Worm (Caenorhabditis elegans) whole organism, L4 larva: Measurements from ENCODE around the gene D1054.8.

ENCODE experiments used
- F44E2.7 ChIP-seq: fragments of 200-800 bp; sonication (Bioruptor generic); IDR thresholded peaks from 2 replicates; pipeline ENCODE4 v2.1.2; 2022; ENCODE audit warnings: missing genetic modification characterization, missing compliant biosample characterization
- F49E8.2 ChIP-seq: sonication (generic microtip); optimal IDR thresholded peaks from 2 replicates; lab custom pipeline; 2016; ENCODE audit warnings: missing compliant biosample characterization, mild to moderate bottlenecking, missing genetic modification characterization, borderline replicate concordance
- Y105C5A.15 ChIP-seq: fragments of 200-800 bp; sonication (Bioruptor generic); IDR thresholded peaks from 2 replicates; pipeline ENCODE4 v1.3.6; 2022; ENCODE audit warnings: missing genetic modification characterization, missing compliant biosample characterization
- Y75B8A.6 ChIP-seq: fragments of 200-800 bp; sonication (Bioruptor generic); IDR thresholded peaks from 2 replicates; pipeline ENCODE4 v1.3.6; 2022; ENCODE audit warnings: missing genetic modification reagents, missing genetic modification characterization, missing compliant biosample characterization
- ZK337.2 ChIP-seq: fragments of 200-800 bp; sonication (Bioruptor generic); IDR thresholded peaks from 2 replicates; pipeline ENCODE4 v1.3.6; 2022; ENCODE audit warnings: missing genetic modification reagents, missing genetic modification characterization, missing compliant biosample characterization
- aha-1 ChIP-seq: fragments of 150-350 bp; peaks from one replicate; lab custom pipeline; 2014; ENCODE audit warnings: missing biosample characterization, missing genetic modification characterization
- ama-1 ChIP-seq: fragments of 150-350 bp; optimal IDR thresholded peaks from 2 replicates; lab custom pipeline; 2014; ENCODE audit warnings: inconsistent platforms, mixed read lengths
- arid-1 ChIP-seq: fragments of 200-800 bp; sonication (Bioruptor generic); conservative IDR thresholded peaks from 2 replicates; pipeline ENCODE4 v1.3.6; 2022; ENCODE audit warnings: missing genetic modification reagents, missing genetic modification characterization, missing compliant biosample characterization
- attf-4 ChIP-seq: sonication (generic microtip); optimal IDR thresholded peaks from 3 replicates; lab custom pipeline; 2017; ENCODE audit warnings: missing biosample characterization, missing genetic modification characterization
- ceh-44 ChIP-seq: fragments of 200-800 bp; sonication (Bioruptor generic); IDR thresholded peaks from 2 replicates; pipeline ENCODE4 v1.3.6; 2022; ENCODE audit warnings: missing genetic modification reagents, missing genetic modification characterization, missing compliant biosample characterization
- cey-2 ChIP-seq: sonication (generic microtip); optimal IDR thresholded peaks from 3 replicates; lab custom pipeline; 2017; ENCODE audit warnings: missing genetic modification characterization, mild to moderate bottlenecking, missing compliant biosample characterization, antibody characterized with exemption, borderline replicate concordance; ENCODE audit not compliant: insufficient read depth
- ctbp-1 ChIP-seq: fragments of 200-800 bp; sonication (Bioruptor generic); IDR thresholded peaks from 2 replicates; pipeline ENCODE4 v1.3.6; 2022; ENCODE audit warnings: missing genetic modification reagents, missing genetic modification characterization, missing compliant biosample characterization
- daf-19 ChIP-seq: fragments of 200-800 bp; sonication (Bioruptor generic); conservative IDR thresholded peaks from 2 replicates; pipeline ENCODE4 v1.3.6; 2022; ENCODE audit warnings: missing genetic modification characterization, missing compliant biosample characterization
- dmd-6 ChIP-seq: fragments of 200-800 bp; sonication (Bioruptor generic); IDR thresholded peaks from 2 replicates; pipeline ENCODE4 v1.3.6; 2022; ENCODE audit warnings: missing genetic modification reagents, missing genetic modification characterization, missing compliant biosample characterization
- dmd-8 ChIP-seq: fragments of 200-800 bp; sonication (Bioruptor generic); IDR thresholded peaks from 2 replicates; pipeline ENCODE4 v1.3.6; 2022; ENCODE audit warnings: missing genetic modification characterization, missing compliant biosample characterization
- dmd-9 ChIP-seq: fragments of 200-800 bp; sonication (Bioruptor generic); IDR thresholded peaks from 2 replicates; pipeline ENCODE4 v1.3.6; 2022; ENCODE audit warnings: missing genetic modification reagents, missing genetic modification characterization, missing compliant biosample characterization
- dve-1 ChIP-seq: sonication (generic microtip); optimal IDR thresholded peaks from 2 replicates; lab custom pipeline; 2017; ENCODE audit warnings: antibody characterized with exemption, mild to moderate bottlenecking, missing genetic modification characterization, missing compliant biosample characterization; ENCODE audit not compliant: insufficient read depth
- egl-27 ChIP-seq: sonication (generic microtip); optimal IDR thresholded peaks from 3 replicates; lab custom pipeline; 2017; ENCODE audit warnings: missing biosample characterization, missing genetic modification reagents, missing genetic modification characterization
- fkh-10 ChIP-seq: fragments of 150-350 bp; optimal IDR thresholded peaks from 2 replicates; lab custom pipeline; 2014; ENCODE audit warnings: missing biosample characterization, missing genetic modification reagents, missing genetic modification characterization
- fos-1 ChIP-seq: fragments of 150-350 bp; optimal IDR thresholded peaks from 2 replicates; lab custom pipeline; 2014; ENCODE audit warnings: missing biosample characterization, missing genetic modification characterization
- gei-8 ChIP-seq: fragments of 200-800 bp; sonication (Bioruptor generic); optimal IDR thresholded peaks from 2 replicates; lab custom pipeline; 2018; ENCODE audit warnings: mild to moderate bottlenecking, missing genetic modification characterization, missing compliant biosample characterization
- hlh-11 ChIP-seq: fragments of 200-800 bp; sonication (Bioruptor generic); optimal IDR thresholded peaks from 2 replicates; lab custom pipeline; 2018; ENCODE audit warnings: mild to moderate bottlenecking, missing genetic modification characterization, missing compliant biosample characterization
- lin-1 ChIP-seq: fragments of 200-800 bp; sonication (Bioruptor generic); IDR thresholded peaks from 2 replicates; pipeline ENCODE4 v1.3.6; 2022; ENCODE audit warnings: missing genetic modification reagents, missing genetic modification characterization, missing compliant biosample characterization
- lin-29 ChIP-seq: fragments of 200-800 bp; sonication (Bioruptor generic); IDR thresholded peaks from 2 replicates; pipeline ENCODE4 v1.3.6; 2022; ENCODE audit warnings: missing genetic modification reagents, missing genetic modification characterization, missing compliant biosample characterization
- lsy-2 ChIP-seq, 2 experiments: fragments of 150-350 bp in 1 of 2; sonication (generic microtip) in 1 of 2; optimal IDR thresholded peaks; 2 replicates each; lab custom pipeline; 2014 to 2017; ENCODE audit warnings: missing biosample characterization in 2 of 2, missing genetic modification characterization in 2 of 2
- mdt-29 ChIP-seq: fragments of 200-800 bp; sonication (Bioruptor generic); IDR thresholded peaks from 2 replicates; pipeline ENCODE4 v1.3.6; 2022; ENCODE audit warnings: missing genetic modification reagents, missing genetic modification characterization, missing compliant biosample characterization
- mep-1 ChIP-seq: fragments of 150-350 bp; sonication (generic microtip); optimal IDR thresholded peaks from 3 replicates; lab custom pipeline; 2014; ENCODE audit warnings: missing biosample characterization, missing genetic modification characterization
- mes-2 ChIP-seq: sonication (generic microtip); optimal IDR thresholded peaks from 2 replicates; lab custom pipeline; 2016; ENCODE audit warnings: missing genotype, mild to moderate bottlenecking, missing genetic modification characterization, missing compliant biosample characterization; ENCODE audit not compliant: poor library complexity, severe bottlenecking
- mxl-2 ChIP-seq: fragments of 200-800 bp; sonication (Bioruptor generic); conservative IDR thresholded peaks from 2 replicates; pipeline ENCODE4 v1.3.6; 2022; ENCODE audit warnings: missing genetic modification reagents, missing genetic modification characterization, missing compliant biosample characterization
- mxl-3 ChIP-seq: fragments of 200-800 bp; sonication (Bioruptor generic); optimal IDR thresholded peaks from 2 replicates; lab custom pipeline; 2018; ENCODE audit warnings: mild to moderate bottlenecking, missing genetic modification characterization, missing compliant biosample characterization
- nhr-10 ChIP-seq: fragments of 150-350 bp; optimal IDR thresholded peaks from 2 replicates; lab custom pipeline; 2014; ENCODE audit warnings: missing biosample characterization, missing genetic modification characterization
- nhr-28 ChIP-seq: fragments of 150-350 bp; optimal IDR thresholded peaks from 2 replicates; lab custom pipeline; 2014; ENCODE audit warnings: missing biosample characterization, missing genetic modification characterization
- nhr-41 ChIP-seq: fragments of 200-800 bp; sonication (Bioruptor generic); IDR thresholded peaks from 2 replicates; pipeline ENCODE4 v1.3.6; 2022; ENCODE audit warnings: missing genetic modification reagents, missing genetic modification characterization, missing compliant biosample characterization
- nhr-6 ChIP-seq: fragments of 150-350 bp; optimal IDR thresholded peaks from 2 replicates; lab custom pipeline; 2014; ENCODE audit warnings: missing biosample characterization, missing genetic modification characterization
- nhr-76 ChIP-seq: fragments of 150-350 bp; optimal IDR thresholded peaks from 2 replicates; lab custom pipeline; 2014; ENCODE audit warnings: missing biosample characterization, missing genetic modification characterization
- nhr-77 ChIP-seq: fragments of 150-350 bp; optimal IDR thresholded peaks from 2 replicates; lab custom pipeline; 2014; ENCODE audit warnings: missing biosample characterization, missing genetic modification characterization
- pqm-1 ChIP-seq: sonication (generic microtip); optimal IDR thresholded peaks from 2 replicates; lab custom pipeline; 2017; ENCODE audit warnings: missing biosample characterization, missing genetic modification characterization
- rbr-2 ChIP-seq: sonication (generic microtip); optimal IDR thresholded peaks from 2 replicates; lab custom pipeline; 2016; ENCODE audit warnings: missing genotype, missing genetic modification characterization, missing compliant biosample characterization
- saeg-2 ChIP-seq: fragments of 200-800 bp; sonication (Bioruptor generic); IDR thresholded peaks from 2 replicates; pipeline ENCODE4 v1.3.6; 2022; ENCODE audit warnings: missing genetic modification reagents, missing genetic modification characterization, missing compliant biosample characterization
- set-16 ChIP-seq: fragments of 200-800 bp; sonication (Bioruptor generic); IDR thresholded peaks from 2 replicates; pipeline ENCODE4 v1.3.6; 2022; ENCODE audit warnings: missing genetic modification reagents, missing genetic modification characterization, missing compliant biosample characterization
- skn-1 ChIP-seq: fragments of 150-350 bp; optimal IDR thresholded peaks from 2 replicates; lab custom pipeline; 2014; ENCODE audit warnings: missing biosample characterization, missing genetic modification characterization
- snpc-1.2 ChIP-seq: fragments of 200-800 bp; sonication (Bioruptor generic); IDR thresholded peaks from 2 replicates; pipeline ENCODE4 v1.3.6; 2022; ENCODE audit warnings: missing genetic modification reagents, missing genetic modification characterization, missing compliant biosample characterization
- tra-1 ChIP-seq: fragments of 200-800 bp; sonication (Bioruptor generic); IDR thresholded peaks from 2 replicates; pipeline ENCODE4 v1.3.6; 2022; ENCODE audit warnings: missing genetic modification reagents, missing genetic modification characterization, missing compliant biosample characterization
- unc-130 ChIP-seq: sonication (generic microtip); optimal IDR thresholded peaks from 2 replicates; lab custom pipeline; 2016; ENCODE audit warnings: missing genetic modification reagents, missing genetic modification characterization, missing compliant biosample characterization
- unc-62 ChIP-seq, 3 experiments: fragments of 150-350 bp in 1 of 3; sonication (generic microtip); optimal IDR thresholded peaks in 2 of 3; peaks in 1 of 3; 1 replicate in 1 of 3; 2 replicates in 2 of 3; lab custom pipeline; 2014 to 2017; ENCODE audit warnings: missing biosample characterization in 3 of 3, missing genetic modification characterization in 3 of 3, missing genetic modification reagents in 3 of 3, missing genotype in 1 of 3
- zfp-2 ChIP-seq: sonication (generic microtip); optimal IDR thresholded peaks from 2 replicates; lab custom pipeline; 2016; ENCODE audit warnings: mild to moderate bottlenecking, missing genetic modification characterization, missing compliant biosample characterization
- ztf-11 ChIP-seq: fragments of 150-350 bp; optimal IDR thresholded peaks from 2 replicates; lab custom pipeline; 2014; ENCODE audit warnings: missing biosample characterization, missing genetic modification characterization

Gene D1054.8

ce11 chrV:10804374-10804773, 20.3 kb downstream of the D1054.8 start, which contains the start of gene secs-1:
Gene secs-1, minus strand, starts transcription at chrV:10804474.
- no peak for TF ChIP-seq nhr-10 (tag; lab: Kevin White, UChicago)
- no peak for TF ChIP-seq mep-1 (tag; lab: Kevin White, UChicago)
- no peak for TF ChIP-seq dmd-6
- TF ChIP-seq gei-8: no peak
- no peak for TF ChIP-seq set-16 (GFP tag; lab: Robert Waterston, UW)
- no peak for TF ChIP-seq unc-62 (GFP tag; optimal IDR thresholded peaks at IDR 0.05 in 1 of 2; lab: Kevin White, UChicago)
- no peak for TF ChIP-seq unc-62 (tag; optimal IDR thresholded peaks at IDR 0.05; lab: Kevin White, UChicago)
- no peak for TF ChIP-seq cey-2 (tag; lab: Kevin White, UChicago)
- TF ChIP-seq F44E2.7 (GFP tag; lab: Robert Waterston, UW): no peak
- no peak for TF ChIP-seq Y75B8A.6 (GFP tag; lab: Robert Waterston, UW)
- no peak for TF ChIP-seq ZK337.2 (GFP tag; lab: Robert Waterston, UW)
- TF ChIP-seq ceh-44 (GFP tag; lab: Robert Waterston, UW): no peak
- no peak for TF ChIP-seq snpc-1.2 (GFP tag; lab: Robert Waterston, UW)
- TF ChIP-seq pqm-1 (tag; lab: Kevin White, UChicago): no peak
- TF ChIP-seq skn-1: no peak
- no peak for TF ChIP-seq nhr-77 (tag; lab: Kevin White, UChicago)

DNA sequence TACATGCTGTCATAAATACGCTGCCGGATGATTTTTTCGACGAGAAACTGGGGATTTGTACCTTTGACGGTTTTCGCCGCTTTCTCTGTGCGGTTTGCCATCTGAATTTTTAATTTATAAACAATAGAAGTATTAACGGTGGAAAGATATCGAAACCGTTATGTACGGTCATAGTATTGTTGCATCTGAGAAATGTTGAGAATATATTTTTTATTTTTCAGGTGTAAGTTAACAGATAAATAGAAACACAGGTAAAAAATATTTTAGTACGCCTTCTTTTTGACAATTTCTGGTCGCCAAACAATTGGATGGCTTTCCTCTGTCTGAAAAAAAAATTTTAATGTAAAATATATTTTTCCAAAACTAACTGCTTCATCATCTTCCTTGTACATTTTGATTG, 21.8 kb downstream of the D1054.8 start, which contains the start of gene prp-38:
prp-38 (minus strand) TSS at position 101 of the 400 bp plus-strand sequence.
- TF ChIP-seq ceh-44 (GFP tag; lab: Robert Waterston, UW): no peak
- no peak for TF ChIP-seq mxl-2
- TF ChIP-seq fos-1 (tag; lab: Kevin White, UChicago): no peak
- no peak for TF ChIP-seq mxl-3 (GFP tag; lab: Kevin White, UChicago)
- TF ChIP-seq F49E8.2 (tag; lab: Kevin White, UChicago): no peak
- TF ChIP-seq aha-1 (tag; lab: Kevin White, UChicago): peak; percentile 70
- TF ChIP-seq fkh-10: no peak

DNA sequence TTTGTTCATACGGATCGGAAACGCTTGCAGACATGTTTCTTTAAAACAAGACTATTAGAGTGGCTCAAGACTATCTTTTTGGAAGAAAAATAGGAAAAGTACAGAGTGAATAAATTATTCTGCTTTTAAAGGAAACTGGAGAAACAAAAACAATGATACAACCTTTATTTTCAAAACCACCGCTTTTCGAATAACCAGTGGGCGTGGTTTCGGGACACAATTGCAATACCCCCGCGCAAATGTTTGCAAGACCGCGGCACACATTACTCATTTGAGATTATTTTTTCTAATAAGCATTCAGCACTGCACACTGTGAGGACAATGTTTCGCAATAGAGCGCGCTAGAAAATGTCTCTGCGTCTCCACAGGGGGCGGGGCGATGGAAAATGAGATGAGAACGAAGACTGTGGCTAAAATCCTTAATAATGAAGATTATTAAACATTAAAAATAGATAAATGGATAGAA, 23.8 kb downstream of the D1054.8 start, which contains the start of gene plrg-1:
plrg-1 (minus strand) TSS at position 51 of the 466 bp plus-strand sequence.
- peak; percentile 88 for TF ChIP-seq lin-1 (GFP tag; lab: Robert Waterston, UW)
- no peak for TF ChIP-seq ama-1 (lab: Kevin White, UChicago)
- peak; percentile 50 to 89 for TF ChIP-seq lsy-2 (tag; optimal IDR thresholded peaks at IDR 0.05; lab: Kevin White, UChicago)
- TF ChIP-seq pqm-1 (tag; lab: Kevin White, UChicago): peak; percentile 41
- TF ChIP-seq arid-1 (GFP tag; lab: Robert Waterston, UW): peak; percentile 91
- peak; percentile 87 for TF ChIP-seq nhr-6 (tag; lab: Kevin White, UChicago)
- TF ChIP-seq fos-1 (tag; lab: Kevin White, UChicago): no peak
- TF ChIP-seq attf-4 (tag; lab: Kevin White, UChicago): no peak
- TF ChIP-seq Y75B8A.6 (GFP tag; lab: Robert Waterston, UW): no peak
- no peak for TF ChIP-seq ztf-11 (tag; lab: Kevin White, UChicago)
- peak; percentile 97 for TF ChIP-seq mes-2 (tag; lab: Kevin White, UChicago)
- no peak for TF ChIP-seq mdt-29
- peak; percentile 88 for TF ChIP-seq ctbp-1 (GFP tag; lab: Robert Waterston, UW)
- TF ChIP-seq dve-1 (tag; lab: Kevin White, UChicago): peak; percentile 91
- peak; percentile 85 for TF ChIP-seq rbr-2 (tag; lab: Kevin White, UChicago)
- peak; percentile 72; the same call in 1 of the 2 replicates for TF ChIP-seq saeg-2 (GFP tag; lab: Robert Waterston, UW)
- peak; percentile 47; the same call in 1 of the 2 replicates for TF ChIP-seq dmd-9 (GFP tag; lab: Robert Waterston, UW)
- peak; percentile 29; the same call in 1 of the 2 replicates for TF ChIP-seq nhr-41 (GFP tag; lab: Robert Waterston, UW)
- TF ChIP-seq daf-19: peak; percentile 68; the same call in 1 of the 2 replicates
- no peak for TF ChIP-seq Y105C5A.15 (GFP tag; lab: Robert Waterston, UW)
- no peak for TF ChIP-seq zfp-2 (tag; lab: Kevin White, UChicago)
- peak; percentile 89 for TF ChIP-seq hlh-11 (tag; lab: Kevin White, UChicago)
- TF ChIP-seq lin-29 (GFP tag; lab: Robert Waterston, UW): peak; percentile 76
- TF ChIP-seq nhr-28 (tag; lab: Kevin White, UChicago): peak; percentile 85
- TF ChIP-seq nhr-76 (tag; lab: Kevin White, UChicago): no peak
- peak; percentile 88 for TF ChIP-seq unc-130
- peak in 1 of 2 experiments; percentile 69 for TF ChIP-seq unc-62 (GFP tag; optimal IDR thresholded peaks at IDR 0.05 in 1 of 2; lab: Kevin White, UChicago)
- no peak for TF ChIP-seq unc-62 (tag; optimal IDR thresholded peaks at IDR 0.05; lab: Kevin White, UChicago)
- peak; percentile 78; the same call in 1 of the 2 replicates for TF ChIP-seq dmd-8 (GFP tag; lab: Robert Waterston, UW)
- TF ChIP-seq egl-27 (tag; lab: Kevin White, UChicago): no peak
- TF ChIP-seq tra-1 (GFP tag; lab: Robert Waterston, UW): peak; percentile 81
